Worm (Caenorhabditis elegans) whole organism, young adult: ENCODE measurements around the gene F47B7.3.

Experiments used
- T07F8.4 ChIP-seq: sonication (generic microtip); optimal IDR thresholded peaks from 2 replicates; lab custom pipeline; 2016; ENCODE audit warnings: mild to moderate bottlenecking, missing genetic modification characterization, moderate library complexity, missing compliant biosample characterization
- Y53G8AR.9 ChIP-seq: fragments of 200-800 bp; sonication (Bioruptor generic); conservative IDR thresholded peaks from 2 replicates; pipeline ENCODE4 v1.3.6; 2022; ENCODE audit warnings: missing genetic modification reagents, missing genetic modification characterization, missing compliant biosample characterization
- him-1 ChIP-seq: sonication (generic microtip); optimal IDR thresholded peaks from 2 replicates; lab custom pipeline; 2016; ENCODE audit warnings: missing genotype, missing genetic modification reagents, missing genetic modification characterization, missing compliant biosample characterization
- sea-2 ChIP-seq: fragments of 200-800 bp; sonication (Bioruptor generic); IDR thresholded peaks from 2 replicates; pipeline ENCODE4 v1.3.6; 2022; ENCODE audit warnings: missing genetic modification characterization, missing compliant biosample characterization
- sptf-2 ChIP-seq: fragments of 200-800 bp; sonication (Bioruptor generic); optimal IDR thresholded peaks from 2 replicates; lab custom pipeline; 2018; ENCODE audit warnings: mild to moderate bottlenecking, missing genetic modification characterization, missing compliant biosample characterization
- unc-62 ChIP-seq: fragments of 150-350 bp; optimal IDR thresholded peaks from 2 replicates; lab custom pipeline; 2014; ENCODE audit warnings: missing biosample characterization, missing genetic modification reagents, missing genetic modification characterization

DNA sequence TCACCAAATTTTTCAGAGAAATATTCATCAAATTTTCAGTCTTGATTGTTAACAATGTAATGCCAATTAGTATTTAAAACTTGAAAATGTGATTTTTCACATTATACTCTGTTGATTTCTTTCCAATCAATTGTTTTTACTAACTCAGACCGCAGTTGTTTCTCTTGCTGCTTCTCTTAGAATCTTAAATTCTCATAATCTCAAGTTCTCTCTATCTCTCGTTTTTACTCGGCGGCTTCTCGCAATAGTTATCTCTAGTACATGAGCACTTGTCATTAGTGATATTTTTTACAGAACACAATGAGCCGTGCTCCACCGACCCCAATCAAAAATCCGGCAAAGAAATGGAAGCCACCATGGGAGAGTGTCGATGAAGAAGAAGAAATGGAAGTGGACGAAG lies 43.0 kb upstream of the F47B7.3 start, which contains the start of gene F35A5.1:
- no peak for TF ChIP-seq unc-62
- no peak for TF ChIP-seq T07F8.4 (tag; lab: Kevin White, UChicago)
- no peak for TF ChIP-seq sea-2
- TF ChIP-seq him-1 (tag; lab: Kevin White, UChicago), result no peak
- TF ChIP-seq Y53G8AR.9, result no peak
- no peak for TF ChIP-seq sptf-2 (GFP tag; lab: Kevin White, UChicago)
